Worm (Caenorhabditis elegans) whole organism, L1 larva: ENCODE data around the gene D2096.13.
"Not testable (repeated sequence)": the region's sequence is repeated elsewhere in the genome, so short reads cannot be mapped to it uniquely, and the experiment has no call there.

ENCODE experiments used
- C04F5.9 ChIP-seq: sonication (generic microtip); optimal IDR thresholded peaks from 2 replicates; lab custom pipeline; 2016; ENCODE audit warnings: missing genetic modification characterization, missing compliant biosample characterization
- C34B4.2 ChIP-seq: sonication (generic microtip); optimal IDR thresholded peaks from 2 replicates; lab custom pipeline; 2017; ENCODE audit warnings: mild to moderate bottlenecking, missing genetic modification characterization, missing compliant biosample characterization
- Y116A8C.19 ChIP-seq: sonication (generic microtip); optimal IDR thresholded peaks from 2 replicates; lab custom pipeline; 2016; ENCODE audit warnings: missing compliant biosample characterization, missing genetic modification characterization, borderline replicate concordance
- aha-1 ChIP-seq: fragments of 150-350 bp; optimal IDR thresholded peaks from 2 replicates; lab custom pipeline; 2014; ENCODE audit warnings: missing biosample characterization, missing genetic modification characterization
- alr-1 ChIP-seq: fragments of 200-800 bp; sonication (Bioruptor generic); optimal IDR thresholded peaks from 2 replicates; lab custom pipeline; 2018; ENCODE audit warnings: borderline replicate concordance, mild to moderate bottlenecking, missing genetic modification characterization, missing compliant biosample characterization
- aly-2 ChIP-seq: fragments of 150-350 bp; optimal IDR thresholded peaks from 2 replicates; lab custom pipeline; 2014; ENCODE audit warnings: missing biosample characterization, missing genetic modification characterization
- ama-1 ChIP-seq: fragments of 150-350 bp; optimal IDR thresholded peaks from 2 replicates; lab custom pipeline; 2014
- blmp-1 ChIP-seq: fragments of 150-350 bp; optimal IDR thresholded peaks from 2 replicates; lab custom pipeline; 2014; ENCODE audit warnings: missing biosample characterization, missing genetic modification characterization
- ceh-63 ChIP-seq: fragments of 200-800 bp; sonication (Bioruptor generic); optimal IDR thresholded peaks from 2 replicates; lab custom pipeline; 2018; ENCODE audit warnings: mild to moderate bottlenecking, missing genetic modification characterization, missing compliant biosample characterization
- ceh-82 ChIP-seq, 3 experiments: fragments of 150-350 bp in 1 of 3; sonication (generic microtip) in 2 of 3; optimal IDR thresholded peaks; 2 replicates each; lab custom pipeline; 2014 to 2017; ENCODE audit warnings: missing biosample characterization in 3 of 3, missing genetic modification characterization in 3 of 3
- ceh-90 ChIP-seq: sonication (generic microtip); optimal IDR thresholded peaks from 2 replicates; lab custom pipeline; 2016; ENCODE audit warnings: missing genetic modification characterization, missing compliant biosample characterization
- ces-1 ChIP-seq: fragments of 150-350 bp; optimal IDR thresholded peaks from 2 replicates; lab custom pipeline; 2014; ENCODE audit warnings: missing biosample characterization, missing genetic modification reagents, missing genetic modification characterization
- dpl-1 ChIP-seq, 3 experiments: fragments of 150-350 bp in 2 of 3; sonication (generic microtip) in 1 of 3; optimal IDR thresholded peaks; 2 replicates each; lab custom pipeline; 2014 to 2017; ENCODE audit warnings: missing biosample characterization in 3 of 3, missing genetic modification characterization in 3 of 3, missing genetic modification reagents in 3 of 3
- efl-3 ChIP-seq: fragments of 200-800 bp; sonication (Bioruptor generic); optimal IDR thresholded peaks from 2 replicates; lab custom pipeline; 2018; ENCODE audit warnings: mild to moderate bottlenecking, missing genetic modification characterization, missing compliant biosample characterization
- egl-27 ChIP-seq, 2 experiments: fragments of 150-350 bp in 1 of 2; sonication (generic microtip); optimal IDR thresholded peaks; 3 replicates each; lab custom pipeline; 2017 to 2018; ENCODE audit warnings: missing biosample characterization in 2 of 2, missing genetic modification characterization in 2 of 2, missing genetic modification reagents in 2 of 2
- fkh-4 ChIP-seq: sonication (generic microtip); optimal IDR thresholded peaks from 2 replicates; lab custom pipeline; 2016; ENCODE audit warnings: missing compliant biosample characterization, missing genetic modification characterization, borderline replicate concordance
- fkh-8 ChIP-seq: sonication (generic microtip); optimal IDR thresholded peaks from 2 replicates; lab custom pipeline; 2016; ENCODE audit warnings: mild to moderate bottlenecking, missing genetic modification characterization, missing compliant biosample characterization
- hlh-4 ChIP-seq: sonication (generic microtip); optimal IDR thresholded peaks from 2 replicates; lab custom pipeline; 2016; ENCODE audit warnings: mild to moderate bottlenecking, missing genetic modification characterization, missing compliant biosample characterization
- isw-1 ChIP-seq: fragments of 200-800 bp; sonication (Bioruptor generic); IDR thresholded peaks from 2 replicates; pipeline ENCODE4 v1.3.6; 2022; ENCODE audit warnings: missing genetic modification characterization, missing compliant biosample characterization
- lin-14 ChIP-seq: fragments of 200-800 bp; sonication (Bioruptor generic); optimal IDR thresholded peaks from 2 replicates; lab custom pipeline; 2018; ENCODE audit warnings: mild to moderate bottlenecking, missing genetic modification characterization, moderate library complexity, missing compliant biosample characterization
- lin-15B ChIP-seq: fragments of 150-350 bp; sonication (generic microtip); optimal IDR thresholded peaks from 3 replicates; lab custom pipeline; 2014; ENCODE audit warnings: missing biosample characterization, missing genetic modification characterization
- lin-35 ChIP-seq, 2 experiments: fragments of 150-350 bp; optimal IDR thresholded peaks; 2 replicates each; lab custom pipeline; 2014; ENCODE audit warnings: missing biosample characterization in 2 of 2, missing genetic modification characterization in 2 of 2, missing genetic modification reagents in 2 of 2
- mdl-1 ChIP-seq, 2 experiments: fragments of 150-350 bp; optimal IDR thresholded peaks; 2 replicates each; lab custom pipeline; 2014 to 2017; ENCODE audit warnings: missing biosample characterization in 2 of 2, missing genetic modification characterization in 2 of 2, inconsistent platforms in 1 of 2
- nhr-28 ChIP-seq: fragments of 150-350 bp; optimal IDR thresholded peaks from 2 replicates; lab custom pipeline; 2014; ENCODE audit warnings: missing biosample characterization, missing genetic modification characterization
- nhr-71 ChIP-seq: sonication (generic microtip); optimal IDR thresholded peaks from 2 replicates; lab custom pipeline; 2016; ENCODE audit warnings: mild to moderate bottlenecking, missing genetic modification characterization, moderate library complexity, missing compliant biosample characterization
- nhr-90 ChIP-seq: sonication (generic microtip); optimal IDR thresholded peaks from 2 replicates; lab custom pipeline; 2016; ENCODE audit warnings: mild to moderate bottlenecking, missing genetic modification characterization, missing compliant biosample characterization; ENCODE audit not compliant: poor library complexity
- pag-3 ChIP-seq: sonication (generic microtip); optimal IDR thresholded peaks from 2 replicates; lab custom pipeline; 2017; ENCODE audit warnings: missing genetic modification characterization, mild to moderate bottlenecking, missing compliant biosample characterization, antibody characterized with exemption, borderline replicate concordance; ENCODE audit not compliant: insufficient read depth
- pqm-1 ChIP-seq: sonication (generic microtip); optimal IDR thresholded peaks from 3 replicates; lab custom pipeline; 2017; ENCODE audit warnings: missing biosample characterization, missing genetic modification characterization
- sup-37 ChIP-seq: fragments of 200-800 bp; sonication (Bioruptor generic); optimal IDR thresholded peaks from 2 replicates; lab custom pipeline; 2018; ENCODE audit warnings: mild to moderate bottlenecking, missing genetic modification characterization, missing compliant biosample characterization
- swsn-7 ChIP-seq: sonication (generic microtip); optimal IDR thresholded peaks from 2 replicates; lab custom pipeline; 2016; ENCODE audit warnings: missing genetic modification characterization, missing compliant biosample characterization
- unc-30 ChIP-seq: sonication (generic microtip); optimal IDR thresholded peaks from 2 replicates; lab custom pipeline; 2017; ENCODE audit warnings: missing biosample characterization, missing genetic modification characterization
- unc-62 ChIP-seq: fragments of 150-350 bp; optimal IDR thresholded peaks from 2 replicates; lab custom pipeline; 2014; ENCODE audit warnings: missing biosample characterization, missing genetic modification reagents, missing genetic modification characterization
- unc-98 ChIP-seq: fragments of 200-800 bp; sonication (Bioruptor generic); IDR thresholded peaks from 2 replicates; pipeline ENCODE4 v1.3.6; 2022; ENCODE audit warnings: missing genetic modification characterization, missing compliant biosample characterization
- vab-15 ChIP-seq: sonication (generic microtip); optimal IDR thresholded peaks from 2 replicates; lab custom pipeline; 2017; ENCODE audit warnings: missing genotype, mild to moderate bottlenecking, missing genetic modification characterization, missing compliant biosample characterization
- zip-4 ChIP-seq: fragments of 200-800 bp; sonication (Bioruptor generic); optimal IDR thresholded peaks from 2 replicates; lab custom pipeline; 2018; ENCODE audit warnings: mild to moderate bottlenecking, missing genetic modification characterization, moderate library complexity, missing compliant biosample characterization
- ztf-11 ChIP-seq, 2 experiments: sonication (generic microtip); optimal IDR thresholded peaks; 2 replicates each; lab custom pipeline; 2016 to 2017; ENCODE audit warnings: missing genetic modification characterization in 2 of 2, missing biosample characterization in 1 of 2, missing compliant biosample characterization in 1 of 2

Gene D2096.13

ce11 chrIV:8358492-8358891 lies at the start of gene D2096.13:
Gene D2096.13 (minus strand): TSS chrIV:8358592.
- no peak for TF ChIP-seq pqm-1
- TF ChIP-seq blmp-1 (tag; lab: Kevin White, UChicago) = no peak
- TF ChIP-seq lin-15B (tag; lab: Kevin White, UChicago) = no peak
- TF ChIP-seq fkh-4 (tag; lab: Kevin White, UChicago) = no peak
- no peak for TF ChIP-seq isw-1 (GFP tag; lab: Robert Waterston, UW)
- no peak for TF ChIP-seq dpl-1 (GFP tag; optimal IDR thresholded peaks at IDR 0.05; lab: Kevin White, UChicago)

ce11 chrIV:8397814-8398213 lies 39.4 kb upstream of the D2096.13 start:
- TF ChIP-seq C04F5.9 (tag; lab: Kevin White, UChicago) (no peak), ces-1 (GFP tag; lab: Kevin White, UChicago) (no peak), mdl-1 (tag; optimal IDR thresholded peaks at IDR 0.05; lab: Kevin White, UChicago) (no peak), lin-14 (GFP tag; lab: Kevin White, UChicago) (no peak), ceh-82 (tag; optimal IDR thresholded peaks at IDR 0.05; lab: Kevin White, UChicago) (no peak), Y116A8C.19 (tag; lab: Kevin White, UChicago) (no peak), unc-30 (tag; lab: Kevin White, UChicago) (no peak), ceh-90 (no peak), hlh-4 (tag; lab: Kevin White, UChicago) (no peak), ceh-63 (GFP tag; lab: Kevin White, UChicago) (no peak), sup-37 (GFP tag; lab: Kevin White, UChicago) (no peak), unc-62 (GFP tag; lab: Kevin White, UChicago) (no peak), fkh-8 (tag; lab: Kevin White, UChicago) (no peak), zip-4 (GFP tag; lab: Kevin White, UChicago) (no peak)

- no peak for TF ChIP-seq ama-1 (lab: Kevin White, UChicago)
- TF ChIP-seq swsn-7 (tag; lab: Kevin White, UChicago) = no peak
- TF ChIP-seq fkh-4 (tag; lab: Kevin White, UChicago) = no peak
- TF ChIP-seq vab-15 = no peak
- no peak for TF ChIP-seq aha-1 (tag; lab: Kevin White, UChicago)
- no peak for TF ChIP-seq lin-14 (GFP tag; lab: Kevin White, UChicago)
- no peak for TF ChIP-seq egl-27 (tag; optimal IDR thresholded peaks at IDR 0.05; lab: Kevin White, UChicago)
- no peak for TF ChIP-seq ceh-82 (tag; optimal IDR thresholded peaks at IDR 0.05; lab: Kevin White, UChicago)
- TF ChIP-seq efl-3 = no peak
- no peak for TF ChIP-seq lin-15B (tag; lab: Kevin White, UChicago)
- no peak for TF ChIP-seq pag-3
Measured at ce11 chrIV:8396348-8396747, 38.0 kb upstream of the D2096.13 start, which contains the start of gene timm-17B.2. Gene timm-17B.2 (plus strand): TSS chrIV:8396648.

- TF ChIP-seq lin-15B (tag; lab: Kevin White, UChicago) (no peak), nhr-71 (no peak), aly-2 (tag; lab: Kevin White, UChicago) (no peak), nhr-28 (tag; lab: Kevin White, UChicago) (no peak), lin-35 (GFP tag; optimal IDR thresholded peaks at IDR 0.05; lab: Kevin White, UChicago) (no peak), ztf-11 (tag; optimal IDR thresholded peaks at IDR 0.05; lab: Kevin White, UChicago) (no peak), C34B4.2 (tag; lab: Kevin White, UChicago) (no peak), nhr-90 (tag; lab: Kevin White, UChicago) (no peak)
Measured at ce11 chrIV:8394105-8394504, 35.7 kb upstream of the D2096.13 start, which contains the start of gene D2096.11. Gene D2096.11 (minus strand): TSS chrIV:8394205.

- not testable (repeated sequence) for TF ChIP-seq unc-98; alr-1 (tag; lab: Kevin White, UChicago); pag-3
Measured at ce11 chrIV:8389139-8389538, 30.7 kb upstream of the D2096.13 start, which contains the start of gene D2096.10. Gene D2096.10 (minus strand): TSS chrIV:8389239.
